Worm (Caenorhabditis elegans): ENCODE data around the gene str-12.

str-12 gene

ce11 chrV:15614534-15614933 is 3.8 kb downstream of the str-12 start:
- TF ChIP-seq lsy-12 (tag; optimal IDR thresholded peaks at IDR 0.05): no peak
- TF ChIP-seq snpc-4 (tag; optimal IDR thresholded peaks at IDR 0.05): no peak
- no peak for TF ChIP-seq mdl-1 (tag; optimal IDR thresholded peaks at IDR 0.05)
- no peak for TF ChIP-seq pqm-1 (tag; optimal IDR thresholded peaks at IDR 0.05)
- TF ChIP-seq daf-12 (tag; optimal IDR thresholded peaks at IDR 0.05): no peak
- no peak for TF ChIP-seq fkh-10 (GFP tag; optimal IDR thresholded peaks at IDR 0.05)
- no peak for TF ChIP-seq R02D3.7 (tag; optimal IDR thresholded peaks at IDR 0.05)
- no peak for TF ChIP-seq pha-4 (tag; optimal IDR thresholded peaks at IDR 0.05)
- no peak for TF ChIP-seq zag-1 (tag; optimal IDR thresholded peaks at IDR 0.05)
- no peak for TF ChIP-seq ceh-82 (tag; optimal IDR thresholded peaks at IDR 0.05)
- no peak for TF ChIP-seq skn-1 (tag; optimal IDR thresholded peaks at IDR 0.05)
- no peak for TF ChIP-seq egl-5 (tag; optimal IDR thresholded peaks at IDR 0.05)
- TF ChIP-seq nhr-43 (tag; optimal IDR thresholded peaks at IDR 0.05; ENCODE audit: poor library complexity, severe bottlenecking): no peak
- no peak for TF ChIP-seq aly-2 (tag; optimal IDR thresholded peaks at IDR 0.05)
- TF ChIP-seq nhr-67 (tag; optimal IDR thresholded peaks at IDR 0.05): no peak
- no peak for TF ChIP-seq fos-1 (tag; optimal IDR thresholded peaks at IDR 0.05)
- TF ChIP-seq ztf-4 (tag; optimal IDR thresholded peaks at IDR 0.05): no peak
- no peak for TF ChIP-seq unc-62 (GFP tag; optimal IDR thresholded peaks at IDR 0.05)

DNA sequence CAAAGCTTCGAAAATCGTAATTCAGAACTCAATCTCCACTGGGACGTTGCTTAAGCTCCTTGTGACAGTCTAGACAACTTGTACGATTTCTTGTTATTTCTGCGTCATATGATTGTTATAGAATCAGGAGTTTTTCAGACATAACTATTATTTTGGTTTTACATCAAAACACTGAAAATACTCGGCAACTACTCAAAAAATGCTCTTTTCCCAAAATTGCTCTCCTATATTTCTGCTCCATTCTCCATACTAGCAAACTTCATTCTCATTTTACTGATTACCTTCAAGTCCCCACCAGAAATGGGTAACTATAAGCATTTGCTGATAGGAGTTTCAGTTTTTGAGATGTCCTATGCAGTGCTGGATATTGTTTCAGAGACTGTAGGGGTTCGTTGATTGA is 10.8 kb downstream of the str-12 start, which contains the start of gene C55A1.1:
Gene C55A1.1, plus strand, starts transcription at position 301 of the 400 bp plus-strand sequence.
- TF ChIP-seq nhr-25 (tag; optimal IDR thresholded peaks at IDR 0.05) (no peak), pqm-1 (tag; optimal IDR thresholded peaks at IDR 0.05) (no peak), nhr-12 (tag; optimal IDR thresholded peaks at IDR 0.05) (no peak), nhr-43 (tag; optimal IDR thresholded peaks at IDR 0.05; ENCODE audit: poor library complexity, severe bottlenecking) (no peak), zag-1 (tag; optimal IDR thresholded peaks at IDR 0.05) (no peak), nfya-1 (tag; optimal IDR thresholded peaks at IDR 0.05; ENCODE audit: insufficient read depth) (no peak), nhr-23 (tag; optimal IDR thresholded peaks at IDR 0.05) (no peak), egl-27 (tag; optimal IDR thresholded peaks at IDR 0.05) (no peak), snpc-4 (tag; optimal IDR thresholded peaks at IDR 0.05) (no peak), fkh-2 (tag; optimal IDR thresholded peaks at IDR 0.05) (no peak), nhr-11 (tag; optimal IDR thresholded peaks at IDR 0.05) (no peak), nhr-76 (tag; optimal IDR thresholded peaks at IDR 0.05) (no peak), pha-4 (tag; optimal IDR thresholded peaks at IDR 0.05) (no peak), jun-1 (tag; optimal IDR thresholded peaks at IDR 0.05) (no peak), egl-5 (tag; optimal IDR thresholded peaks at IDR 0.05) (no peak), unc-39 (tag; optimal IDR thresholded peaks at IDR 0.05) (no peak), lin-15B (tag; optimal IDR thresholded peaks at IDR 0.05) (no peak), mml-1 (tag; optimal IDR thresholded peaks at IDR 0.05) (no peak)

- TF ChIP-seq ama-1 (optimal IDR thresholded peaks at IDR 0.05) (no peak), ztf-11 (tag; optimal IDR thresholded peaks at IDR 0.05) (no peak), pqm-1 (tag; optimal IDR thresholded peaks at IDR 0.05) (no peak), tbx-2 (tag; optimal IDR thresholded peaks at IDR 0.05) (no peak), egl-5 (tag; optimal IDR thresholded peaks at IDR 0.05) (no peak), nhr-11 (tag; optimal IDR thresholded peaks at IDR 0.05) (no peak), aly-2 (tag; optimal IDR thresholded peaks at IDR 0.05) (no peak), nhr-12 (tag; optimal IDR thresholded peaks at IDR 0.05) (no peak), ztf-4 (tag; optimal IDR thresholded peaks at IDR 0.05) (no peak), elt-2 (tag; optimal IDR thresholded peaks at IDR 0.05) (no peak), hmg-11 (tag; optimal IDR thresholded peaks at IDR 0.05) (no peak), ceh-82 (tag; optimal IDR thresholded peaks at IDR 0.05) (no peak), ceh-9 (tag; optimal IDR thresholded peaks at IDR 0.05) (no peak), lin-39 (tag; optimal IDR thresholded peaks at IDR 0.05) (no peak), lin-15B (tag; optimal IDR thresholded peaks at IDR 0.05) (no peak), sea-2 (GFP tag; optimal IDR thresholded peaks at IDR 0.05) (no peak), nhr-237 (tag; optimal IDR thresholded peaks at IDR 0.05) (no peak), ceh-28 (tag; optimal IDR thresholded peaks at IDR 0.05) (no peak), daf-12 (tag; optimal IDR thresholded peaks at IDR 0.05) (no peak), pha-4 (tag; optimal IDR thresholded peaks at IDR 0.05) (no peak)
Observed at ce11 chrV:15625561-15625960, 14.9 kb downstream of the str-12 start, which contains the start of gene C55A1.11. C55A1.11 (plus strand) TSS chrV:15625861.
